Worm (Caenorhabditis elegans): ENCODE results near the gene chkr-1.
"Not testable (repeated sequence)": the region's sequence is repeated elsewhere in the genome, so short reads cannot be mapped to it uniquely, and the experiment has no call there.

DNA sequence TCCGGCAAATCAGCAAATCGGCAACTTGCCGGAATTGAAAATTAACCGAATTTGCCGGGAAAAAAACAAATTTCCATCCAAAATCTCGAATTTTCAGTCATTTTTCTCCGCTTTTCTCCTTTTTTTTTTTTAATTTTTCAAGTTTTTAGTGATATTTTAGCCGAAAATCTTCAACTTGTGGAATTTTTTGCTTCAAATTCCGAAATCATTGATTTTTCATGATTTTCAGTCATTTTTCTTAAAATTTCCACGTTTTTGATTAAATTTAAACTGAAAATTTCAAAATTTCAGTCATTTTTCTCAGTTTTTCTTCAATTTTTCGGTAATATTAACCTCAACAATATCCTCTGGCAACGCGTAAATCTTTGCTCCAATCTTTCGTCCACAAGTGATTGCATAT, 27.2 kb downstream of the chkr-1 start, which contains the start of gene Y73B3B.3:
- not testable (repeated sequence) for TF ChIP-seq lin-39 (tag; optimal IDR thresholded peaks at IDR 0.05); nhr-71 (tag; optimal IDR thresholded peaks at IDR 0.05); nhr-19 (GFP tag; conservative IDR thresholded peaks at IDR 0.05); pag-3 (tag; optimal IDR thresholded peaks at IDR 0.05; ENCODE audit: borderline replicate concordance, insufficient read depth); nhr-28 (tag; optimal IDR thresholded peaks at IDR 0.05); C34B4.2 (tag; optimal IDR thresholded peaks at IDR 0.05); tbx-2 (tag; optimal IDR thresholded peaks at IDR 0.05)

Measured in whole organism, L1 larva.